Worm (Caenorhabditis elegans) whole organism, L1 larva: Measurements from ENCODE around the gene haf-7.

Experiments
- alr-1 ChIP-seq: fragments of 200-800 bp; sonication (Bioruptor generic); optimal IDR thresholded peaks from 2 replicates; lab custom pipeline; 2018; ENCODE audit warnings: borderline replicate concordance, mild to moderate bottlenecking, missing genetic modification characterization, missing compliant biosample characterization
- blmp-1 ChIP-seq: fragments of 150-350 bp; optimal IDR thresholded peaks from 2 replicates; lab custom pipeline; 2014; ENCODE audit warnings: missing biosample characterization, missing genetic modification characterization
- dpl-1 ChIP-seq, 3 experiments: fragments of 150-350 bp in 2 of 3; sonication (generic microtip) in 1 of 3; optimal IDR thresholded peaks; 2 replicates each; lab custom pipeline; 2014 to 2017; ENCODE audit warnings: missing biosample characterization in 3 of 3, missing genetic modification characterization in 3 of 3, missing genetic modification reagents in 3 of 3
- lin-39 ChIP-seq: fragments of 150-350 bp; optimal IDR thresholded peaks from 2 replicates; lab custom pipeline; 2014; ENCODE audit warnings: missing biosample characterization, missing genetic modification reagents, missing genetic modification characterization
- mdl-1 ChIP-seq, 2 experiments: fragments of 150-350 bp; optimal IDR thresholded peaks; 2 replicates each; lab custom pipeline; 2014 to 2017; ENCODE audit warnings: missing biosample characterization in 2 of 2, missing genetic modification characterization in 2 of 2, inconsistent platforms in 1 of 2
- mep-1 ChIP-seq: fragments of 150-350 bp; optimal IDR thresholded peaks from 2 replicates; lab custom pipeline; 2014; ENCODE audit warnings: missing biosample characterization, missing genetic modification characterization
- nhr-12 ChIP-seq: sonication (generic microtip); optimal IDR thresholded peaks from 2 replicates; lab custom pipeline; 2017; ENCODE audit warnings: missing biosample characterization, missing genetic modification characterization
- nhr-76 ChIP-seq: sonication (generic microtip); optimal IDR thresholded peaks from 2 replicates; lab custom pipeline; 2017; ENCODE audit warnings: missing biosample characterization, missing genetic modification characterization
- skn-1 ChIP-seq: fragments of 150-350 bp; optimal IDR thresholded peaks from 2 replicates; lab custom pipeline; 2014; ENCODE audit warnings: missing biosample characterization, missing genetic modification characterization
- sup-37 ChIP-seq: fragments of 200-800 bp; sonication (Bioruptor generic); optimal IDR thresholded peaks from 2 replicates; lab custom pipeline; 2018; ENCODE audit warnings: mild to moderate bottlenecking, missing genetic modification characterization, missing compliant biosample characterization
- unc-30 ChIP-seq: sonication (generic microtip); optimal IDR thresholded peaks from 2 replicates; lab custom pipeline; 2017; ENCODE audit warnings: missing biosample characterization, missing genetic modification characterization
- vab-15 ChIP-seq: sonication (generic microtip); optimal IDR thresholded peaks from 2 replicates; lab custom pipeline; 2017; ENCODE audit warnings: missing genotype, mild to moderate bottlenecking, missing genetic modification characterization, missing compliant biosample characterization
- zag-1 ChIP-seq: fragments of 150-350 bp; optimal IDR thresholded peaks from 2 replicates; lab custom pipeline; 2014; ENCODE audit warnings: missing biosample characterization, missing genetic modification characterization

ce11 chrV:14792346-14792745 lies 19.3 kb downstream of the haf-7 start:
- TF ChIP-seq alr-1 (tag; lab: Kevin White, UChicago) (no peak), nhr-12 (tag; lab: Kevin White, UChicago) (no peak), vab-15 (tag; lab: Kevin White, UChicago) (no peak), sup-37 (no peak), zag-1 (tag; lab: Kevin White, UChicago) (no peak), mep-1 (tag; lab: Kevin White, UChicago) (no peak), blmp-1 (tag; lab: Kevin White, UChicago) (no peak), mdl-1 (tag; optimal IDR thresholded peaks at IDR 0.05; lab: Kevin White, UChicago) (no peak), skn-1 (tag; lab: Kevin White, UChicago) (no peak), dpl-1 (GFP tag; optimal IDR thresholded peaks at IDR 0.05; lab: Kevin White, UChicago) (no peak), unc-30 (tag; lab: Kevin White, UChicago) (no peak), lin-39 (tag; lab: Kevin White, UChicago) (no peak), nhr-76 (tag; lab: Kevin White, UChicago) (no peak)
